Worm (Caenorhabditis elegans): Measurements from ENCODE around the gene R02F2.10.

R02F2.10 gene

DNA sequence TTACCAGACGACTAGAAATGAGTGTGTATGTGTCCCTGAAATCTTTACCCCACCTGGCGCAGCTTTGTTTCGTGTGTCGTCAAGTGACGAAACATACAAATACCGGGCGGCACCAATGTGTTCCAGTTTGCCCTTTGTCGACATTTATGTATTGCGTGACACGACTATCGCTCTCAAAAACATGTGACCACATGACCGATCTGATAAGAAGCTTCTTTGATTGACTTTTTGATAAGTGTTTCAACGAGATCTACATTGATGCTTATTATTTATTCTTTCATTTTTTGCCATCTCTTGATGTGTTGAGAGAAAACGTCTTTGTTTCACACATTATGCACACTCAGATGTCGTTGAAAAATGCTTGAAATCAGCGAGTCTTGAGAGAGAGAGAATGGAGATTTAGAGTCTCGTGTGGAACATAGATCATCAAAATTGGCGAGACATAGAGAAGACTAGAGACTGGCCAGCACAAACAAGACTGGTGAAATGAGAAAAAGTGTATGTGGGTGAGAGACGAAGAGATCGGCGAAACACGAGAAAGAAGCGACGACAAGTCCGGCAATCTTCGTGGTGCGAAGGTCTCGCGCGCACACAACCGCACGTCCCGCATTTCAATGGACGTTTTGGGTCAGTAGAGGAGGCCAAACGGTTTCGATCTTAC lies 24.9 kb downstream of the R02F2.10 start (continued):
- TF ChIP-seq npax-4 (tag; optimal IDR thresholded peaks at IDR 0.05) (no peak), pax-1 (tag; optimal IDR thresholded peaks at IDR 0.05) (no peak), sox-4 (tag; optimal IDR thresholded peaks at IDR 0.05) (no peak), K09A11.1 (tag; optimal IDR thresholded peaks at IDR 0.05; ENCODE audit: insufficient read depth) (no peak), dmd-4 (tag; optimal IDR thresholded peaks at IDR 0.05; ENCODE audit: borderline replicate concordance) (peak; percentile 12), mec-3 (tag; optimal IDR thresholded peaks at IDR 0.05; ENCODE audit: borderline replicate concordance) (no peak), sox-2 (GFP tag; IDR thresholded peaks at IDR 0.05) (no peak), pat-9 (tag; optimal IDR thresholded peaks at IDR 0.05) (no peak), T23F11.4 (GFP tag; optimal IDR thresholded peaks at IDR 0.05) (no peak), Y22D7AL.16 (tag; optimal IDR thresholded peaks at IDR 0.05) (no peak), unc-42 (tag; optimal IDR thresholded peaks at IDR 0.05) (peak; percentile 16), unc-3 (GFP tag; conservative IDR thresholded peaks at IDR 0.05) (no peak), unc-3 (tag; optimal IDR thresholded peaks at IDR 0.05) (no peak), fkh-6 (tag; optimal IDR thresholded peaks at IDR 0.05) (no peak), pha-4 (tag; optimal IDR thresholded peaks at IDR 0.05) (no peak), nhr-11 (tag; optimal IDR thresholded peaks at IDR 0.05) (no peak), ceh-9 (tag; optimal IDR thresholded peaks at IDR 0.05) (no peak), elt-2 (tag; optimal IDR thresholded peaks at IDR 0.05) (peak; percentile 73), eyg-1 (tag; optimal IDR thresholded peaks at IDR 0.05) (no peak), hlh-8 (tag; optimal IDR thresholded peaks at IDR 0.05) (no peak), tbx-2 (tag; optimal IDR thresholded peaks at IDR 0.05) (peak; percentile 37), ets-4 (tag; optimal IDR thresholded peaks at IDR 0.05) (peak; percentile 67), F13H6.1 (tag; optimal IDR thresholded peaks at IDR 0.05) (peak; percentile 12), dve-1 (tag; optimal IDR thresholded peaks at IDR 0.05) (no peak), ttx-3 (tag; optimal IDR thresholded peaks at IDR 0.05) (no peak), C08G9.2 (tag; optimal IDR thresholded peaks at IDR 0.05) (no peak), che-1 (tag; optimal IDR thresholded peaks at IDR 0.05) (no peak), ceh-34 (tag; optimal IDR thresholded peaks at IDR 0.05) (peak; percentile 57), gmeb-2 (tag; optimal IDR thresholded peaks at IDR 0.05) (no peak), elt-4 (tag; optimal IDR thresholded peaks at IDR 0.05) (no peak), lim-6 (tag; optimal IDR thresholded peaks at IDR 0.05) (no peak), ceh-48 (tag; optimal IDR thresholded peaks at IDR 0.05) (no peak), syd-9 (tag; optimal IDR thresholded peaks at IDR 0.05) (no peak), ceh-18 (tag; optimal IDR thresholded peaks at IDR 0.05) (peak; percentile 38), nhr-232 (tag; optimal IDR thresholded peaks at IDR 0.05) (no peak), ceh-30 (tag; optimal IDR thresholded peaks at IDR 0.05) (no peak), hlh-6 (tag; optimal IDR thresholded peaks at IDR 0.05) (no peak), sdc-2 (tag; optimal IDR thresholded peaks at IDR 0.05) (no peak), fkh-10 (GFP tag; optimal IDR thresholded peaks at IDR 0.05) (no peak), ceh-24 (tag; optimal IDR thresholded peaks at IDR 0.05) (no peak), pag-3 (tag; optimal IDR thresholded peaks at IDR 0.05; ENCODE audit: borderline replicate concordance) (no peak), lin-11 (tag; optimal IDR thresholded peaks at IDR 0.05) (no peak), pqm-1 (tag; optimal IDR thresholded peaks at IDR 0.05) (no peak), fax-1 (tag; optimal IDR thresholded peaks at IDR 0.05) (no peak), ahr-1 (tag; optimal IDR thresholded peaks at IDR 0.05) (no peak)

Data from whole organism, late embryonic.